Worm (Caenorhabditis elegans): ENCODE measurements around the gene F43C11.12.

Gene F43C11.12

ce11 chrII:2383334-2383733 is 16.8 kb upstream of the F43C11.12 start, which contains the start of gene F16G10.8:
Gene F16G10.8 (minus strand): TSS chrII:2383434.
- TF ChIP-seq ceh-43 (GFP tag; optimal IDR thresholded peaks at IDR 0.05) (no peak), elt-1 (tag; optimal IDR thresholded peaks at IDR 0.05; ENCODE audit: borderline replicate concordance, insufficient read depth) (no peak), elt-3 (tag; optimal IDR thresholded peaks at IDR 0.05) (no peak), snpc-4 (tag; optimal IDR thresholded peaks at IDR 0.05) (no peak), lsy-2 (tag; optimal IDR thresholded peaks at IDR 0.05) (no peak), tbx-8 (GFP tag; optimal IDR thresholded peaks at IDR 0.05) (no peak), unc-62 (GFP tag; optimal IDR thresholded peaks at IDR 0.05) (no peak), ces-1 (GFP tag; optimal IDR thresholded peaks at IDR 0.05) (no peak), ceh-83 (GFP tag; optimal IDR thresholded peaks at IDR 0.05) (no peak), lin-13 (tag; optimal IDR thresholded peaks at IDR 0.05) (no peak), lin-32 (GFP tag; optimal IDR thresholded peaks at IDR 0.05) (no peak), nhr-28 (tag; optimal IDR thresholded peaks at IDR 0.05) (no peak), zip-8 (tag; optimal IDR thresholded peaks at IDR 0.05) (no peak)

- TF ChIP-seq ceh-43 (GFP tag; optimal IDR thresholded peaks at IDR 0.05) (no peak), lsy-2 (tag; optimal IDR thresholded peaks at IDR 0.05) (peak; percentile 29)
Observed at ce11 chrII:2380174-2380573, 13.7 kb upstream of the F43C11.12 start, which contains the start of gene F16G10.7. Gene F16G10.7 (minus strand): TSS chrII:2380274.

- TF ChIP-seq lsy-2 (tag; optimal IDR thresholded peaks at IDR 0.05) (no peak), ztf-11 (tag; optimal IDR thresholded peaks at IDR 0.05) (no peak), nhr-28 (tag; optimal IDR thresholded peaks at IDR 0.05) (no peak)
Observed at ce11 chrII:2379673-2380072, 13.2 kb upstream of the F43C11.12 start.

- TF ChIP-seq elt-3 (tag; optimal IDR thresholded peaks at IDR 0.05) (no peak), M03D4.4 (tag; optimal IDR thresholded peaks at IDR 0.05) (no peak), ceh-39 (tag; optimal IDR thresholded peaks at IDR 0.05) (no peak), nhr-76 (tag; optimal IDR thresholded peaks at IDR 0.05) (no peak), bed-3 (GFP tag; optimal IDR thresholded peaks at IDR 0.05) (no peak), blmp-1 (tag; optimal IDR thresholded peaks at IDR 0.05) (no peak), hlh-1 (tag; optimal IDR thresholded peaks at IDR 0.05) (no peak), drap-1 (GFP tag; optimal IDR thresholded peaks at IDR 0.05) (no peak), sem-2 (GFP tag; optimal IDR thresholded peaks at IDR 0.05) (no peak), pha-4 (tag; optimal IDR thresholded peaks at IDR 0.05) (no peak), ham-2 (GFP tag; optimal IDR thresholded peaks at IDR 0.05) (no peak), ceh-83 (GFP tag; optimal IDR thresholded peaks at IDR 0.05) (no peak), cnd-1 (tag; optimal IDR thresholded peaks at IDR 0.05) (no peak), lin-13 (tag; optimal IDR thresholded peaks at IDR 0.05) (no peak), zip-8 (tag; optimal IDR thresholded peaks at IDR 0.05) (no peak), snpc-4 (tag; optimal IDR thresholded peaks at IDR 0.05) (no peak)
Observed at ce11 chrII:2378465-2379009, 12.0 kb upstream of the F43C11.12 start.

- no peak for TF ChIP-seq cnd-1 (tag; optimal IDR thresholded peaks at IDR 0.05)
- no peak for TF ChIP-seq M03D4.4 (tag; optimal IDR thresholded peaks at IDR 0.05)
- no peak for TF ChIP-seq mep-1 (tag; optimal IDR thresholded peaks at IDR 0.05)
- TF ChIP-seq ceh-43 (GFP tag; optimal IDR thresholded peaks at IDR 0.05): no peak
- TF ChIP-seq hlh-1 (tag; optimal IDR thresholded peaks at IDR 0.05): no peak
- no peak for TF ChIP-seq nhr-2 (tag; optimal IDR thresholded peaks at IDR 0.05)
- no peak for TF ChIP-seq blmp-1 (tag; optimal IDR thresholded peaks at IDR 0.05)
- no peak for TF ChIP-seq ceh-83 (GFP tag; optimal IDR thresholded peaks at IDR 0.05)
- TF ChIP-seq nhr-76 (tag; optimal IDR thresholded peaks at IDR 0.05): no peak
- no peak for TF ChIP-seq drap-1 (GFP tag; optimal IDR thresholded peaks at IDR 0.05)
- TF ChIP-seq bed-3 (GFP tag; optimal IDR thresholded peaks at IDR 0.05): no peak
Observed at ce11 chrII:2377751-2378150, 11.2 kb upstream of the F43C11.12 start, which contains the start of gene F16G10.6. Gene F16G10.6 (minus strand): TSS chrII:2377851.

ce11 chrII:2374973-2375372 is 8.4 kb upstream of the F43C11.12 start, which contains the start of gene F16G10.2:
Gene F16G10.2 (plus strand): TSS chrII:2375273.
- TF ChIP-seq mep-1 (tag; optimal IDR thresholded peaks at IDR 0.05) (no peak), lsy-2 (tag; optimal IDR thresholded peaks at IDR 0.05) (no peak), mab-5 (tag; optimal IDR thresholded peaks at IDR 0.05) (no peak), ham-2 (GFP tag; optimal IDR thresholded peaks at IDR 0.05) (no peak), lin-32 (GFP tag; optimal IDR thresholded peaks at IDR 0.05) (no peak), unc-39 (tag; optimal IDR thresholded peaks at IDR 0.05) (no peak), zip-8 (tag; optimal IDR thresholded peaks at IDR 0.05) (no peak), pha-4 (tag; optimal IDR thresholded peaks at IDR 0.05) (no peak)

Data from whole organism, mixed stage, embryonic.